Worm (Caenorhabditis elegans) whole organism, L4/young adult: ENCODE data around the gene drd-1.

Experiments used
- dao-5 ChIP-seq: sonication (generic microtip); optimal IDR thresholded peaks from 2 replicates; lab custom pipeline; 2016; ENCODE audit warnings: missing genotype, missing genetic modification characterization, moderate library complexity, missing compliant biosample characterization
- him-1 ChIP-seq: sonication (generic microtip); optimal IDR thresholded peaks from 2 replicates; lab custom pipeline; 2016; ENCODE audit warnings: missing genotype, missing genetic modification reagents, missing genetic modification characterization, missing compliant biosample characterization

- TF ChIP-seq him-1 (no peak), dao-5 (no peak)
Measured at ce11 chrII:8415035-8415434, 27.2 kb downstream of the drd-1 start.
